Worm (Caenorhabditis elegans): ENCODE results near the gene F55H2.5.

The F55H2.5 gene

DNA sequence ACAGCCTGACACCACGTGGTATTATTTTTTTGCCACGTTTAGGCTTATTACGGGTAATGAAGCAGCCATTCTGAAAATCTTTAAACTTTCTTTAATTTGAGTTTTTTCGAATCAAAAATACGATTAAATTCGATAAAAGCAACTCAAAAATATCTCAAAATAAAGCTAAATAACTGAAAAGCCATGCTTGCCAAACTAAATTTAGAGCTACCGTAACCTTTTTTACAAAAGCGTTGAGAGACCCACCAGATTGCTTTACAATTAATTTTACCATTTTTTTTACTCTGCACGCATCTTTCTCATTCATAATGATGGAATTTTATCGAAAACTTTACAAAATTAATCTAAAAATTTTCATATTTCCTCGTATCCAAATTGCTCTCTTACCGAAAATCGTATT, 23.2 kb upstream of the F55H2.5 start:
- TF ChIP-seq ceh-28 (tag; optimal IDR thresholded peaks at IDR 0.05) (no peak), fos-1 (tag; optimal IDR thresholded peaks at IDR 0.05) (no peak), skn-1 (tag; optimal IDR thresholded peaks at IDR 0.05) (no peak), lin-15B (tag; optimal IDR thresholded peaks at IDR 0.05) (no peak), hmg-11 (tag; optimal IDR thresholded peaks at IDR 0.05) (no peak), elt-2 (tag; optimal IDR thresholded peaks at IDR 0.05) (no peak), ztf-4 (tag; optimal IDR thresholded peaks at IDR 0.05) (no peak), nhr-28 (tag; optimal IDR thresholded peaks at IDR 0.05) (no peak), unc-39 (tag; optimal IDR thresholded peaks at IDR 0.05) (no peak), lin-39 (tag; optimal IDR thresholded peaks at IDR 0.05) (no peak)

DNA sequence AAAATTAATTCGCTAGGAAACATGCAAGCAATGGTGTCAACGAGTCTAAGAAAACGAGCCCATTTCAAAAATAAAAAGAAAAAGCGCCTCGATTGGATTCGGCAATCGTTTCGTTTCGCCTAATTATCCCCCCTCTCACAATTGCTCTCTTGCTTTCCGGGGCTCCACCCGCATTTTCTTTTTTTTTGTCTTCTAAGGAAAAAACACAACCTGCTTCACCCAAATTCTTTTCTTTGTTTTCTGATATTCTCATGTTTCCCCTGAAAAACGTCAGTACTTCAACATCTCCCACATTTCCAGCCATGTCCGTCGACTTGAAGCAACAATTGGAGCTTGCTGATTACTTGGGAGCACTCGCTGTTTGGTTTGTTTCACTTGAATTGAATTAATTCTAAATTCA, 22.8 kb upstream of the F55H2.5 start, which contains the start of gene nlp-36:
TSS of gene nlp-36 (plus strand) at position 301 of the 400 bp plus-strand sequence.
- TF ChIP-seq nhr-67 (tag; optimal IDR thresholded peaks at IDR 0.05) (no peak), elt-2 (tag; optimal IDR thresholded peaks at IDR 0.05) (no peak)

- TF ChIP-seq ztf-11 (tag; optimal IDR thresholded peaks at IDR 0.05), result no peak
- TF ChIP-seq snpc-4 (tag; optimal IDR thresholded peaks at IDR 0.05), result no peak
- no peak for TF ChIP-seq nhr-11 (tag; optimal IDR thresholded peaks at IDR 0.05)
- TF ChIP-seq mdl-1 (tag; optimal IDR thresholded peaks at IDR 0.05), result no peak
- no peak for TF ChIP-seq elt-1 (tag; optimal IDR thresholded peaks at IDR 0.05)
- TF ChIP-seq R02D3.7 (tag; optimal IDR thresholded peaks at IDR 0.05), result no peak
- TF ChIP-seq aly-2 (tag; optimal IDR thresholded peaks at IDR 0.05), result no peak
- no peak for TF ChIP-seq nfya-1 (tag; optimal IDR thresholded peaks at IDR 0.05; ENCODE audit: insufficient read depth)
- TF ChIP-seq sea-2 (GFP tag; optimal IDR thresholded peaks at IDR 0.05), result no peak
- no peak for TF ChIP-seq pqm-1 (tag; optimal IDR thresholded peaks at IDR 0.05)
- TF ChIP-seq unc-62 (GFP tag; optimal IDR thresholded peaks at IDR 0.05), result no peak
- no peak for TF ChIP-seq ceh-82 (tag; optimal IDR thresholded peaks at IDR 0.05)
- no peak for TF ChIP-seq ceh-9 (tag; optimal IDR thresholded peaks at IDR 0.05)
- TF ChIP-seq nhr-12 (tag; optimal IDR thresholded peaks at IDR 0.05), result no peak
- TF ChIP-seq hmg-11 (tag; optimal IDR thresholded peaks at IDR 0.05), result no peak
- no peak for TF ChIP-seq elt-3 (tag; optimal IDR thresholded peaks at IDR 0.05)
- no peak for TF ChIP-seq nhr-67 (tag; optimal IDR thresholded peaks at IDR 0.05)
- TF ChIP-seq ceh-16 (tag; optimal IDR thresholded peaks at IDR 0.05), result no peak
- no peak for TF ChIP-seq ceh-28 (tag; optimal IDR thresholded peaks at IDR 0.05)
- no peak for TF ChIP-seq ztf-4 (tag; optimal IDR thresholded peaks at IDR 0.05)
Observed at ce11 chrIII:9489798-9490197, 21.5 kb upstream of the F55H2.5 start.

DNA sequence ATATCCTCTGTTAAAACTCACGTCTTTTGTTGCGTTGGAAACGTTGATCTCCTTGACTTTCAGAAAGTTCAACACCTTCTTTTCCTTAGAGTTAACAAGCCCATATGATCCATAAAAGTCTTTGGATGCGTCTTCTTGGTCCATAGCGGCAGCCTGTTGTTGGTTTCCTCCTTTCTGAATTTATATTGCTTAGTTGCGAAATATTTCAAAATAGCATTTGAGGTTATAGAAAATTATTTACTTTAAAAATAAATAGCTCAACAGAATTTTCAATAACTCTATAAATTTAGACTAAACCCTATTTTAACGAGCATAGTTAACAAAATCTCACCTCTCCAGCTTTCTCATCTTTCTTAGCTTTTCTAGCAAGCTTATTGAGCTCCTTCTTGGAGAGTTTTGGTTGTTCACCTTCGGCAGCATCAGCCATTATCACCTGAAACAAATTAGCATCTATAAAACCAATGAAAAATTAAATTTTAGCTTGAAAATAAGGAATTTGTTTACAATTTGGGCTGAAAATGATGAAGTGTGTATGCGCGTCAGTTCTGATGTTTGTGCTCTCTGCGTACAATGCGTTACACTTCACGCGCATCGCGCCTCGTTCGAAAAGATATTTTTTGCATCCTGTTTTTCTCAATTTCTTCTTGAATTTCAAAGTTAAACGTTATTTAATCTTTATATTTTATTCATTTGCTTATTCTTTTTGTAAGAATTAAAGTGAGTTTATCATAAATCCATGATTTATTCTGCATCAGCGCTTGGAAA, 20.3 kb upstream of the F55H2.5 start, which contains the start of the genes dars-1 and ctr-9:
TSS of gene dars-1 (minus strand) at position 433 of the 765 bp plus-strand sequence.
TSS of gene ctr-9 (plus strand) at position 614 of the 765 bp plus-strand sequence.
- TF ChIP-seq nfya-1 (tag; optimal IDR thresholded peaks at IDR 0.05; ENCODE audit: insufficient read depth) (peak; percentile 37), pha-4 (tag; optimal IDR thresholded peaks at IDR 0.05) (peak; percentile 65), nhr-23 (tag; optimal IDR thresholded peaks at IDR 0.05) (peak; percentile 9), nhr-11 (tag; optimal IDR thresholded peaks at IDR 0.05) (no peak), ceh-16 (tag; optimal IDR thresholded peaks at IDR 0.05) (no peak), ceh-9 (tag; optimal IDR thresholded peaks at IDR 0.05) (no peak), hmg-11 (tag; optimal IDR thresholded peaks at IDR 0.05) (peak; percentile 3), lin-15B (tag; optimal IDR thresholded peaks at IDR 0.05) (peak; percentile 28), ceh-82 (tag; optimal IDR thresholded peaks at IDR 0.05) (no peak)

DNA sequence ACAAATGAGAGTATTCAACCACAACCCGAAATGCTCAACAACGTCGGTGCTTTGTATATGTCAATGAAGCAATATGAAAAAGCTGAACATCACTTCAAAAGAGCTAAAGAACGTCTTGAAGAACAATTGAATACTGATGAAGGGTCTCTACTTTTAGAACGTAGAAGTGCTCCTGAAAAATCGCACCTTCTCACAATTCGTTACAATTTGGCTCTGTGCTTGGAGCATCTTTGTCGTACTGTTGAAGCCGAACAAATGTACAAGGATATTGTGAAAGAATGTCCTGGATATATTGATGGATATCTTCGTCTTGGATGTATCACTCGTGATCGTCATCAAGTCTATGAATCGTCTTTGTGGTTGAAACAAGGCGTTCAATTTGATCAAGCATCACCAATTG, 17.1 kb upstream of the F55H2.5 start:
- TF ChIP-seq nhr-11 (tag; optimal IDR thresholded peaks at IDR 0.05) (no peak), unc-62 (GFP tag; optimal IDR thresholded peaks at IDR 0.05) (no peak), lsy-12 (tag; optimal IDR thresholded peaks at IDR 0.05) (no peak), R02D3.7 (tag; optimal IDR thresholded peaks at IDR 0.05) (no peak), elt-2 (tag; optimal IDR thresholded peaks at IDR 0.05) (no peak), elt-1 (tag; optimal IDR thresholded peaks at IDR 0.05) (no peak), tbx-2 (tag; optimal IDR thresholded peaks at IDR 0.05) (no peak), nhr-67 (tag; optimal IDR thresholded peaks at IDR 0.05) (no peak), nhr-25 (tag; optimal IDR thresholded peaks at IDR 0.05) (no peak), ztf-4 (tag; optimal IDR thresholded peaks at IDR 0.05) (no peak)
